Worm (Caenorhabditis elegans): ENCODE data around the gene C01B10.44.
"Not testable (repeated sequence)": the region's sequence is repeated elsewhere in the genome, so short reads cannot be mapped to it uniquely, and the experiment has no call there.

The C01B10.44 gene

DNA sequence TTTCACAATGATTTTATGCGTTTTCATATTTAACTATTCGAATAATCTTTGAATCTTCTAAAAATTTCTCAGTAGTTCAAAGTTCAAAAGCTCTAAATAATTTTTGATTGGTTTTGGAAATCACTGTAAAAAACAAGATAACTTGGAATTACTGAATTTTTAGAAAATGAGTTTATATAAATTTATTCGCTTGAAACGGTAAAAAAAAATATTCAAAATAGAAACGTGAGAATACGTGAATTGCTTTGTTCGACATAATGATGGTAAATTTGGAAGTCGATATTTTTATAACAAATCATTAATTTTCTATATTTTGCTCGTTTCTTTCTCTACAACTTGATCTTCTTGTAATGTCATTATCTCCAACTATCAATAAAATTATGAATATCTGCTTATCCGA, at the start of gene C01B10.44:
TSS of gene C01B10.44 (plus strand) at position 301 of the 400 bp plus-strand sequence.
- no peak for TF ChIP-seq unc-62 (GFP tag; optimal IDR thresholded peaks at IDR 0.05)

DNA sequence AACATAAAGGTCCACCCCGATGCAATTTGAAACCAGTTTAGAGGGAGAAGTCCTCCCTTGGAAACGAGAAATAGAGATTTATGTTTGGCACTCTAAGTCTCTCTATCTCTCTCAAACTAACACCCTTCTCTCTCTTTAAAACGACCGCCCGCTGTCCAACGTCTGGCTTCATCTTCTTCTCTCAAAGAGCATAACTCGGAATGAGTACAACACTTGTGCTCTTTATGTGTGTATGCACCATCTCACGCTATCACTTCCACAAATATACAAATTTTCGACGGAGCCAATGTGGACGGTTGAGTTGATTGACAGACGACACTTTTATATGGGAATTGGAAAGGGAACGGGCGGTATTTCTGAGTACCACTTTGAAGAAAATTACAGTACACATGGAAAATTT, 49.1 kb upstream of the C01B10.44 start:
- TF ChIP-seq unc-62 (GFP tag; optimal IDR thresholded peaks at IDR 0.05) = no peak

DNA sequence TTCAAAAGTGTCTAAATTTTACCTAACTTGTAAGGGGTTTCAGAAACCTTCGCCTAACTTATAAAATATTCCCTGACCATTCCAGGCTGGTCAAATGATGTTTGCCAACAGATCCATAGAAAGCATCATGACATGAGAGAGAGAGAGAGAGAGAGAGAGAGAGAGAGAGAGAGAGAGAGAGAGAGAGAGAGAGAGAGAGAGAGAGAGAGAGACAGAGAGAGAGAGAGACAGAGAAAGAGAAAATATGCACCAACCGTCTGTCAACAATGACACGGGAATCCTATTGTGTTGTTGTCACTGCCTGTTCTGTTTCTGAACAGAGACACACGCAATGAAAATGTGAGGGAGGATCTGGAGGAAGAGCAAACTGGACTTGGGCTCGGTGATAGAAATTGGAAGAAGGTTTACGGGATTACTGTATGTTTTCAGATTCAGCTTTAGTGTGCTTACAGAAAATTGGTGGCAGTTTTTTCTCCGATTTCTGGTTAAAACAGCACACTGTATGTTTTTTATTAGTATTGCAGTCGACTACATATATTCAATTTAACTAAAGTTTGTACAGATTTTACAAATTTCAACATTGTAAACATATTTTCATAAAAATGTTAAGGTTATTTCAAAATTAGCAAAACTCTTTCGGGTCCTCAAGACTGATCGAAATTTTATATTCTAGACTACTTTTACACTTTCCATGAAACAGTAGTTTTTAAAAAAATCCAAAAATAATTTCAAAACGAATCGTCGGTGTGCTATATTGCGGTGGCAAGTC, 47.3 kb upstream of the C01B10.44 start:
- no peak for TF ChIP-seq unc-62 (GFP tag; optimal IDR thresholded peaks at IDR 0.05)

DNA sequence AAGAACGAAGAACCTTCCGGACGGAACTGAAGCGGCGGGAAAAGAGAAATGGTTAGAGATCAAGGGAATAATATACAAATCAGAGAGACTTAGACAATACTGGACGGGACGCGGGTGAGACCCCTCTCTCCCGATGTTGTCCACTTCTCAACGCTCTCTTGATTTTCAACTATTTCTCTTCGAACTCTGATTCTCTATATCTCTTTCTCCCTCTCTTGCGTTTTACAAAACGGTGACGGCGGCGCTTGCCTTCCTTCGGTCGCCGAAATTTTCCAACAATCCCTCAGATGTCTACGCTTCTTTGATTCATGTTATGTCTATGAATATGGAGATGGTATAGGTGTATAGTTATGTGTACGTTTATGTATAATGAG, 46.8 kb upstream of the C01B10.44 start:
- no peak for TF ChIP-seq unc-62 (GFP tag; optimal IDR thresholded peaks at IDR 0.05)

DNA sequence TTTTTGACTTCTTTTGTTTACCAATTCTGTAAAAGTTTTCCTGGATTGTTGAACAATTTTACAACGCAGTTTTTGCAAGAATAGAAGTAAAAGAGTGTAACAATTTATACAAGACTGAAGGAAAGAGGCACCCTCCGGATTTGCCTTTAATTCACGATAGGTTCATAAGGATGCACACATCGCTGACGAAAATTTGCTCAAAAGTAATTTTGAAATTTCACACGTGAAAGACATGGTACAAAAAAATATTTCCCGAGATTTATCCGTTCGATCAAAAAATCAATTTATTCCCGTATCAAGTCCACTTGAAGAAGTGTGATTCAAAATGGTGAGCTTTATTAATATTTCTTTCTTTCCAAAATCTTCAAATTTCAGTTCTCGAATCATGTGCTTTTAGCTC, 45.6 kb upstream of the C01B10.44 start, which contains the start of gene C43G2.3:
TSS of gene C43G2.3 (plus strand) at position 301 of the 400 bp plus-strand sequence.
- TF ChIP-seq unc-62 (GFP tag; optimal IDR thresholded peaks at IDR 0.05) = no peak

DNA sequence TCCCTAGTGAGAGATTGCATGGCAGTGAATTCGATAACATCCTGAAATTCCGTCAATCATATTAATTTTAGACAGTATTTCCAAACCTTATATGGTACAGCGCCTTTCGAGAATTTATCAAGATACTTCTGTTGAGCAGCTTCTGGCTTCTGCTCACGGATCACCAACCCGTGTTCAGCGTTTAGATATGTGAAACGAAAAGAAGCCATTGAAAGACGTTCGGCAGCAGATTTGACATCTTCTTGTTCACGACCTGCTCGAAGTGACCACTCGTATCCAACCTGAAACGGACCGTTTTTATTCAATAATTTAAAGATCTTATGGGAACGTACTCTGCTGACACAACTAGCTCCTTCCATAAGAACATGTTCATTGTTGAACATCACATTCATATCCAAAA, 41.8 kb upstream of the C01B10.44 start:
- TF ChIP-seq unc-62 (GFP tag; optimal IDR thresholded peaks at IDR 0.05) = no peak

DNA sequence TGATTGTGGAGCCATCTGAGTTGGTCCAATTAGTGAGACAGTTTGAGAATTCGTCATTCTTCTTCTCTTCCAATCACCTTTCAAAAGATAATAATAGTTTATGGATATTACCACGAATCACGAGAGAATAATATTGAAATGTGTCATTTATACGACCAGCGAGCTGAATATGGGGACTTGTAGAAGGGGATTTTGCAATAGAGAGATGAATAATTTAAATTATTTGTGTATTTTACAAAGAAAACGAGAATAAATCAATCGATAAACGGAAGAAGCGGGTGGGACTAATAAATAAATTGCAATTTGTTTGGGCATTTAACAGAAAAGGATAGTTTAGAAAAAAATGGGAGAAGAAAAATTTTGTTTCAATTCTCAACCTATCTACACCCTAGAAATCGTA, 40.9 kb upstream of the C01B10.44 start, which contains the start of gene odr-8:
TSS of gene odr-8 (minus strand) at position 101 of the 400 bp plus-strand sequence.
- TF ChIP-seq unc-62 (GFP tag; optimal IDR thresholded peaks at IDR 0.05) = no peak

DNA sequence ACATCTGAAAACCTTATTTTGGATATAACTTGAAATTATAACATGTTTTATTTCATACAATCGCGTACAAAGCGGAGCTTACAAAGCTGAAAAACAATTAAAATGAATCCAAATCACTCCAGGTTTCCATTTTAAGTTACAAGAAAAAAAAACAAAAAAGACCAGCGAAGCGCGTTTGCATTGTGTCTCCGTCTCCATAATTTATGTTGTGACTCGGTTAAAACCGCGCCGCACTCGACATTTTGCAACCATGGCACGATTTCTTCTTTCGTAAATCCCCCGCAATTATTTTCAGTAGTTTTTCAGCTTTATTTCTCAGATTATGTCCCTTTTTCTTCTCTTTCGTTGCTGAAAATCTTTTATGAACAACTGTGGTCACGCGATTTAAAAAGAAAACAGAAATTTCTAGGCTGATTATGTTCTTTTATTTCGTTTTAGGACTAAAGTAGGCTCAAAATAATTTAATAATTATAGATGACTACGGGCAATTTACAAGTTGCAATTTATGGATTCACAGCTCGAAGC, 38.0 kb upstream of the C01B10.44 start, which contains the start of the genes F38A5.2 and dnj-11:
TSS of gene F38A5.2 (minus strand) at position 4 of the 525 bp plus-strand sequence.
TSS of gene dnj-11 (plus strand) at position 475 of the 525 bp plus-strand sequence.
- TF ChIP-seq unc-62 (GFP tag; optimal IDR thresholded peaks at IDR 0.05) = no peak

DNA sequence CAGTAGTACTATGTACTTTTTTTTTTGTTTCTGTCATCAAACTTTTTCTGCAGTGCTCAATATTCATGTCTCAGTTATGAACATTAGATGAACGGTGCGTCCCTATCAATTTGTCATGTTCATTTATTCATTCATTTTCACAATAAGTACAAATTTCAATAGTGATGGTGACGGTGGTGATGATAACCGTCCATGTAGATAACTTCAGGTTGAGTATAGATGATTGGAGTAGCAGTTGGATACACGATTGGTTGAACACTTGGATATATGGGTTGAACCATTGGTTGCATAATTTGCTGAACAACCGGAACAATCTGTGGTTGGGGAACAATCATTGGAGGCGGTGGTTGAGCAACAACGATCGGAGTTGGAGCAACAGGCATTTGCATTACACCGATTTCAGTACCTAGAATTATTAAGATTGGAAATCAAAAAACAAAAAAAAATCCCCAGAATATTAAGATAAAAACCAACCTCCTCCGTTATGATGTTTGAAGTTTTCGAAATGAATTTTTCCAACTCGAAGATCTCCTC, 35.3 kb upstream of the C01B10.44 start:
- no peak for TF ChIP-seq unc-62 (GFP tag; optimal IDR thresholded peaks at IDR 0.05)

DNA sequence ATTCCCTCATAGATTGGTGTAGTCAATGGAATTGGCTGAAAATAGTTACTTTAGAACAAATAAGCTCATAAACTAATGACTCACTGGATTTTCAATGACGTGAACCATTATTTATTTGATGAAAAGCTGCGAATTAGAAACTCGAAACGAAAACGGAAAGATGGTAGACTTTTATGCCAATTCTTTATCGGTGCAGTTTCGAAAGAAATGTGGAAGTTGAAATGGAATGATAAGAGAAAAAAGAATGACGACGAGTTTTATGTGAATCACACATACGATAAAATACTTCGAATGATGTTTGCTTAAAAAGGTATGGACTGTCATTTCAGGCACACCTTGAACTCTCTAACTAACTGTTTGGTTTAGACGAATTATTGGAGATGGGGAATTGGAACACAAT, 33.5 kb upstream of the C01B10.44 start, which contains the start of the genes lec-11 and irld-7:
TSS of gene lec-11 (minus strand) at position 126 of the 400 bp plus-strand sequence.
TSS of gene irld-7 (plus strand) at position 332 of the 400 bp plus-strand sequence.
- TF ChIP-seq unc-62 (GFP tag; optimal IDR thresholded peaks at IDR 0.05) = no peak

DNA sequence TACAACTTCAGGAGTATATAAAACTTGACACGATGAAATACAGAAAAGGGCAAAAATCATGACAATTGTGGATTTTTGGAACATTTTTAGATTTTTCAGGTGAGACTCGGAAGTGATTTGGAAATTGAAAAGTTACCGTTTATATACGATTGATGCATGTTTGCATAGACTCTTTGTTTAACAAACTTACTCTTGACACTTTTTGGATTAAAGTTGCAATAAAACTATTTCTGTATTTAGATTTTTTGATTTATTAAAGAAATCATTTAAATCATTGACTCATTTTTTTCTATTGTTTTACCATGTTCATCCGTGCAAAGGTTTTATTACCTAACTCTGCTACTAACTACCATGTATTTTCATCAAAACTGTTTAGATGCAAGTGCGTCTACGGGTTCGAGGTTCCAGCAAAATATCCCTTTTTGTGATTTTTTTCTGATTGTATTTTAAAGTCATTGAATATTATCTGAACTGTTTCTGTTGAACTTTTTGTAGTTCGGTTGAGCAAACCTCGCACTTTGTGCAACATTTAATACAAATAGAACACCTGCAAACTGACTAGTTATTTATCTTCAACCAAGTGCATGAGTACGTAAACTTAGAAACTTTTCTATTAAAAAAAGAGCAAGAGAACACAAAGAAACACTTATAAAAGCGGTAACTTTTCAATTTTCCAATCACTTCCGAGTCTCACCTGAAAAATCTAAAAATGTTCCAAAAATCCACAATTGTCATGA, 32.3 kb upstream of the C01B10.44 start, which contains the start of the genes nspb-1 and nspb-2:
TSS of gene nspb-1 (minus strand) at position 101 of the 737 bp plus-strand sequence.
TSS of gene nspb-2 (plus strand) at position 687 of the 737 bp plus-strand sequence.
- TF ChIP-seq unc-62 (GFP tag; optimal IDR thresholded peaks at IDR 0.05) = not testable (repeated sequence)

DNA sequence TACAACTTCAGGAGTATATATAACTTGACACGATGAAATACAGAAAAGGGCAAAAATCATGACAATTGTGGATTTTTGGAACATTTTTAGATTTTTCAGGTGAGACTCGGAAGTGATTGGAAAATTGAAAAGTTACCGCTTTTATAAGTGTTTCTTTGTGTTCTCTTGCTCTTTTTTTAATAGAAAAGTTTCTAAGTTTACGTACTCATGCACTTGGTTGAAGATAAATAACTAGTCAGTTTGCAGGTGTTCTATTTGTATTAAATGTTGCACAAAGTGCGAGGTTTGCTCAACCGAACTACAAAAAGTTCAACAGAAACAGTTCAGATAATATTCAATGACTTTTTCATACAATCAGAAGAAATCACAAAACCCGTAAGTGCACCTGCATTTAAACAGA, 28.6 kb upstream of the C01B10.44 start, which contains the start of gene nspb-3:
TSS of gene nspb-3 (minus strand) at position 101 of the 400 bp plus-strand sequence.
- not testable (repeated sequence) for TF ChIP-seq unc-62 (GFP tag; optimal IDR thresholded peaks at IDR 0.05)

DNA sequence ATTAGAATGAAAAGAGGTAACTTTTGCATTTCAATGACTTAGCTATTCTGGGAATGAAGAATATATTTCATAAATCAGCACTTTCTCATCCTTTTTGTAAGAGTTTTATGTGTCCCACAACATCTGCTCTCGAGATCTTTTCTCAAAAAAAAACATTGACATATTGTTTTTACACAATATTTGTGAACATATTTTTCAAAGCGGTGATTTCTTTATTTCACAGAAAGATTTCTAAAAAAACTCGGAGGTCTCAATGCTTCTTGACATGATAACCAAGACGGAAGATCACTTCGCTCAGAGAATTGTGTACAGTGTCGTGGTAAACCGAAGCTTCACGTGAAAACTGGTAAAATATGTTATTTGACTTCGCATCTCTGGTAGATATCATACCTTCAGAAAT, 27.6 kb upstream of the C01B10.44 start, which contains the start of gene F38A5.22:
TSS of gene F38A5.22 (minus strand) at position 29 of the 400 bp plus-strand sequence.
- no peak for TF ChIP-seq unc-62 (GFP tag; optimal IDR thresholded peaks at IDR 0.05)

DNA sequence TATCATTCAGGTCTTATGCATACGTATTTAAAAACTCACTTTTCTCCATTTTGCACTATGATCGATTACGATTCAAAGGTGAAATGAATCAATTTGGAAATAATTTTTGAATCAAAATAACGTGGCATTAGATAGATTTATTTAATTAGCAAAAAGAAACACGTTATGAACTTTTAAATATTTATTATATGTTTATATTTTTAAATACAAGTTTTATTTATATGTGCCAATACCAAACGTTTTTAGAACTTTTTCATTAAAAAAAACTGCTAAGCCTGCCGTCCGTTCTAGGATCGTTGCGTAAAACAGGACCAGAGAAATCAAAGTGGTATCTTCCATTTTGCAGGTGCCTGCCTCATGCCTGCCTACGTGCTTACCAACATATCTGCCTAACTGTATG, 26.2 kb upstream of the C01B10.44 start, which contains the start of gene F38A5.6:
TSS of gene F38A5.6 (minus strand) at position 101 of the 400 bp plus-strand sequence.
- TF ChIP-seq unc-62 (GFP tag; optimal IDR thresholded peaks at IDR 0.05) = no peak

DNA sequence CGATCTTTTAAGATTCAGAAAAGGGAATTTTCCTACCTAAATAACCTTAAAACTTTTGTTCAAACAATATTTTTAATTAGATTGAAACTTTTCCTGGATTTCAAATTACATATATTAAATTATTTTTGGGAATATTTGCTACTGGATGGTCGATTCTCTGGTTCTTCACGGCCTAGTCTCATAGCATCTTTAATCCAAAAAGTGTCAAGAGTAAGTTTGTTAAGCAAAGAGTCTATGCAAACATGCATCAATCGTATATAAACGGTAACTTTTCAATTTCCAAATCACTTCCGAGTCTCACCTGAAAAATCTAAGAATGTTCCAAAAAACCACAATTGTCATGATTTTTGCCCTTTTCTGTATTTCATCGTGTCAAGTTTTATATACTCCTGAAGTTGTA, 25.6 kb upstream of the C01B10.44 start, which contains the start of gene nspb-4:
TSS of gene nspb-4 (plus strand) at position 301 of the 400 bp plus-strand sequence.
- TF ChIP-seq unc-62 (GFP tag; optimal IDR thresholded peaks at IDR 0.05) = not testable (repeated sequence)

Data from whole organism, dauer.